Fruit fly (Drosophila melanogaster): ENCODE results near the gene Notum.

DNA sequence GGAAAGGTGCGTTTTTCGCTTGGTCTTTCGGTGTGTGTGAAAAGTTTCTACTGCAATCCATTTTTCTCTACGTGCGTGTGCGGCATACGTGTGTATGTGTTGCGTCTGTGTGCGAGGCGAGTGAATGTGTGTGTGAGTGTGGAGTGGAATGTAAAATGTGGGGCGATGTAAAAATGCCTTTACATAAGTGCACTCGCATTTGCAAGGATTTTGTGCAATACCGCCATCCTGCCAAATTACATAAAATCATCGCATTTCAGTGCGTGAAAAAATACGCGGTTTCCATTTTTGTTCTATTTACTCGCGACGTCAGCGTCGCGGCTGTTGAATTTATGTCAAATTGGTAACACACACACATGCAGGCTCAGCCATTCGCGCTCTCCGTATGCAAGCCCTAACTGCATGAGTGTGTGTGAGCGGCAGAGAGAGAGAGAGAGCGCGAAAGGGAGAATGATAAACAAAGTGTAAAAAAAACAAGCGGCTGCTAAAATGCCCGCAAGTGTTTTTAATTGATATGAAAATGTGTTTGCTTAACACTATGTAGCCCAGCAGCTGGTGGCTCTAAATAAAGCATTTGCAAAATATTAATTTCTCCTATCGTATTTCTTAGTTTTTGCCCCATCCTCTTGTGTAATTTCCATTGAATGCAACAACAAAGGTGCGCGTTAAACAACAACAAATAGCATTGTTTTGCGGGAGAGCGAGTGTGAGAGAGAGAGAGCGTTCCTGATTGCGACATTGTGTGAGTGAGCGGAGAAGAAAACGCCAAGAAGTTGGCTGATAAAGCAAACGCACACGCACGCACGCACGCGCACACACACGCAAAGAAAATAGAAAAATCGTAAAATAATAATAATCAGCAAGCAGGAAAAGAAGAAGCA lies 29.1 kb downstream of the Notum start:
- TF ChIP-seq CG8478 (optimal IDR thresholded peaks at IDR 0.05): peak; percentile 99
- no peak for TF ChIP-seq usp (GFP tag; optimal IDR thresholded peaks at IDR 0.05)
- TF ChIP-seq EcR (GFP tag; optimal IDR thresholded peaks at IDR 0.05): no peak
- TF ChIP-seq psq (optimal IDR thresholded peaks at IDR 0.05): no peak
